Worm (Caenorhabditis elegans): ENCODE results near the gene Y39A1A.3.

ce11 chrIII:10565926-10566325 is 30.4 kb downstream of the Y39A1A.3 start, which contains the start of gene acdh-11:
- TF ChIP-seq tab-1 (GFP tag; IDR thresholded peaks at IDR 0.05) (no peak), flt-1 (GFP tag; IDR thresholded peaks at IDR 0.05) (no peak), med-1 (GFP tag; optimal IDR thresholded peaks at IDR 0.05; ENCODE audit: insufficient read depth) (no peak), ztf-29 (GFP tag; IDR thresholded peaks at IDR 0.05) (no peak)
